Worm (Caenorhabditis elegans) whole organism, L2 larva: Measurements from ENCODE around the gene C26B2.7.

Experiments used
- aly-2 ChIP-seq: fragments of 150-350 bp; optimal IDR thresholded peaks from 2 replicates; lab custom pipeline; 2014; ENCODE audit warnings: missing biosample characterization, missing genetic modification characterization
- ama-1 ChIP-seq: fragments of 150-350 bp; optimal IDR thresholded peaks from 2 replicates; lab custom pipeline; 2018; ENCODE audit warnings: inconsistent platforms
- ceh-82 ChIP-seq: fragments of 150-350 bp; optimal IDR thresholded peaks from 2 replicates; lab custom pipeline; 2014; ENCODE audit warnings: missing biosample characterization, missing genetic modification characterization
- elt-1 ChIP-seq: fragments of 150-350 bp; optimal IDR thresholded peaks from 2 replicates; lab custom pipeline; 2014; ENCODE audit warnings: missing biosample characterization, missing genetic modification characterization
- lin-13 ChIP-seq: fragments of 150-350 bp; optimal IDR thresholded peaks from 2 replicates; lab custom pipeline; 2014; ENCODE audit warnings: missing biosample characterization, missing genetic modification reagents, missing genetic modification characterization
- nhr-11 ChIP-seq: fragments of 150-350 bp; optimal IDR thresholded peaks from 2 replicates; lab custom pipeline; 2014; ENCODE audit warnings: missing biosample characterization, missing genetic modification characterization
- nhr-237 ChIP-seq: fragments of 150-350 bp; optimal IDR thresholded peaks from 2 replicates; lab custom pipeline; 2014; ENCODE audit warnings: missing biosample characterization, missing genetic modification characterization
- sem-4 ChIP-seq: fragments of 150-350 bp; optimal IDR thresholded peaks from 2 replicates; lab custom pipeline; 2014; ENCODE audit warnings: missing biosample characterization, missing genetic modification reagents, missing genetic modification characterization

- TF ChIP-seq lin-13 (GFP tag; lab: Kevin White, UChicago) (no peak), ama-1 (no peak), nhr-11 (tag; lab: Kevin White, UChicago) (no peak), sem-4 (tag; lab: Kevin White, UChicago) (no peak), aly-2 (tag; lab: Kevin White, UChicago) (no peak), ceh-82 (no peak), elt-1 (tag; lab: Kevin White, UChicago) (no peak), nhr-237 (no peak)
Measured at ce11 chrIV:7976210-7976609, 39.9 kb upstream of the C26B2.7 start, which contains the start of gene F57H12.6.
